Worm (Caenorhabditis elegans) whole organism, L4 larva: ENCODE data around the gene Y69H2.17.
A peak's percentile ranks its signal among the peaks of the same experiment; 100 is the strongest.

Experiments used
- fkh-10 ChIP-seq: fragments of 150-350 bp; optimal IDR thresholded peaks from 2 replicates; lab custom pipeline; 2014; ENCODE audit warnings: missing biosample characterization, missing genetic modification reagents, missing genetic modification characterization
- lin-13 ChIP-seq: fragments of 150-350 bp; optimal IDR thresholded peaks from 2 replicates; lab custom pipeline; 2014; ENCODE audit warnings: missing biosample characterization, missing genetic modification reagents, missing genetic modification characterization
- mdl-1 ChIP-seq, 2 experiments: fragments of 150-350 bp in 1 of 2; sonication (generic microtip) in 1 of 2; optimal IDR thresholded peaks; 2 replicates each; lab custom pipeline; 2014 to 2017; ENCODE audit warnings: missing biosample characterization in 2 of 2, missing genetic modification characterization in 2 of 2
- nhr-237 ChIP-seq: sonication (generic microtip); optimal IDR thresholded peaks from 2 replicates; lab custom pipeline; 2017; ENCODE audit warnings: missing biosample characterization, missing genetic modification characterization
- nhr-76 ChIP-seq: fragments of 150-350 bp; optimal IDR thresholded peaks from 2 replicates; lab custom pipeline; 2014; ENCODE audit warnings: missing biosample characterization, missing genetic modification characterization
- nhr-77 ChIP-seq: fragments of 150-350 bp; optimal IDR thresholded peaks from 2 replicates; lab custom pipeline; 2014; ENCODE audit warnings: missing biosample characterization, missing genetic modification characterization
- pqm-1 ChIP-seq: sonication (generic microtip); optimal IDR thresholded peaks from 2 replicates; lab custom pipeline; 2017; ENCODE audit warnings: missing biosample characterization, missing genetic modification characterization
- tra-1 ChIP-seq: fragments of 200-800 bp; sonication (Bioruptor generic); IDR thresholded peaks from 2 replicates; pipeline ENCODE4 v1.3.6; 2022; ENCODE audit warnings: missing genetic modification reagents, missing genetic modification characterization, missing compliant biosample characterization
- unc-130 ChIP-seq: sonication (generic microtip); optimal IDR thresholded peaks from 2 replicates; lab custom pipeline; 2016; ENCODE audit warnings: missing genetic modification reagents, missing genetic modification characterization, missing compliant biosample characterization
- unc-62 ChIP-seq, 3 experiments: fragments of 150-350 bp in 1 of 3; sonication (generic microtip); optimal IDR thresholded peaks in 2 of 3; peaks in 1 of 3; 1 replicate in 1 of 3; 2 replicates in 2 of 3; lab custom pipeline; 2014 to 2017; ENCODE audit warnings: missing biosample characterization in 3 of 3, missing genetic modification characterization in 3 of 3, missing genetic modification reagents in 3 of 3, missing genotype in 1 of 3

DNA sequence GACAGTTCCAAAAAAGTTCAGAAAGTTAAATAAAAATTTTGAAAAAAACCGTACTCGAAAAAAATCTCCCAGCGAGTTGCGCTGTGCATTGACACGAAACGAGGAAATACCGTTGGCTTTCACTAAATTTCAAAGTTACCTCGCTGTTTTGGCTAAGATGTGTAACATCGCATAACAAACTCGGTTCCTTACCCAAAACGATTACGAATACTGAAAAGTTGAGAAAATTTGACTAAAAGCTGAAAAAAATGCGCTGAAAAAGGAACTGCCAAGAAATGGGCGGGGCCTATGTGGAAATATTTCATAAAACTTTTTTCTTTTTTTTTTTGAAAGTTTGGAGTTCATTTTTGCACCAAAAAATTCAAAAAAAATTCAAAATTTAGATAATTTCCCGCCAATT lies 34.7 kb downstream of the Y69H2.17 start:
- TF ChIP-seq nhr-237 (tag; lab: Kevin White, UChicago): no peak
- no peak for TF ChIP-seq mdl-1 (tag; optimal IDR thresholded peaks at IDR 0.05; lab: Kevin White, UChicago)
- TF ChIP-seq tra-1 (GFP tag; lab: Robert Waterston, UW): no peak
- no peak for TF ChIP-seq pqm-1 (tag; lab: Kevin White, UChicago)
- peak in 1 of 2 experiments; percentile 65 for TF ChIP-seq unc-62 (GFP tag; optimal IDR thresholded peaks at IDR 0.05 in 1 of 2; lab: Kevin White, UChicago)
- no peak for TF ChIP-seq unc-62 (tag; optimal IDR thresholded peaks at IDR 0.05; lab: Kevin White, UChicago)
- no peak for TF ChIP-seq lin-13
- no peak for TF ChIP-seq unc-130 (GFP tag; lab: Kevin White, UChicago)
- TF ChIP-seq fkh-10 (GFP tag; lab: Kevin White, UChicago): no peak
- no peak for TF ChIP-seq nhr-76 (tag; lab: Kevin White, UChicago)
- TF ChIP-seq nhr-77 (tag; lab: Kevin White, UChicago): no peak
